Worm (Caenorhabditis elegans) whole organism, L1 larva: Measurements from ENCODE around the gene F56D6.21.

ENCODE experiments used
- C16A3.4 ChIP-seq: fragments of 150-350 bp; optimal IDR thresholded peaks from 2 replicates; lab custom pipeline; 2014; ENCODE audit warnings: missing biosample characterization, missing genetic modification characterization
- C34B4.2 ChIP-seq: sonication (generic microtip); optimal IDR thresholded peaks from 2 replicates; lab custom pipeline; 2017; ENCODE audit warnings: mild to moderate bottlenecking, missing genetic modification characterization, missing compliant biosample characterization
- ama-1 ChIP-seq: fragments of 150-350 bp; optimal IDR thresholded peaks from 2 replicates; lab custom pipeline; 2014
- ceh-63 ChIP-seq: fragments of 200-800 bp; sonication (Bioruptor generic); optimal IDR thresholded peaks from 2 replicates; lab custom pipeline; 2018; ENCODE audit warnings: mild to moderate bottlenecking, missing genetic modification characterization, missing compliant biosample characterization
- ceh-8 ChIP-seq: fragments of 200-800 bp; sonication (Bioruptor generic); optimal IDR thresholded peaks from 2 replicates; lab custom pipeline; 2018; ENCODE audit warnings: mild to moderate bottlenecking, missing genetic modification characterization, moderate library complexity, missing compliant biosample characterization
- ceh-82 ChIP-seq, 3 experiments: fragments of 150-350 bp in 1 of 3; sonication (generic microtip) in 2 of 3; optimal IDR thresholded peaks; 2 replicates each; lab custom pipeline; 2014 to 2017; ENCODE audit warnings: missing biosample characterization in 3 of 3, missing genetic modification characterization in 3 of 3
- ceh-90 ChIP-seq: sonication (generic microtip); optimal IDR thresholded peaks from 2 replicates; lab custom pipeline; 2016; ENCODE audit warnings: missing genetic modification characterization, missing compliant biosample characterization
- dpl-1 ChIP-seq, 3 experiments: fragments of 150-350 bp in 2 of 3; sonication (generic microtip) in 1 of 3; optimal IDR thresholded peaks; 2 replicates each; lab custom pipeline; 2014 to 2017; ENCODE audit warnings: missing biosample characterization in 3 of 3, missing genetic modification characterization in 3 of 3, missing genetic modification reagents in 3 of 3
- dsc-1 ChIP-seq: sonication (generic microtip); optimal IDR thresholded peaks from 2 replicates; lab custom pipeline; 2016; ENCODE audit warnings: mild to moderate bottlenecking, missing genetic modification characterization, missing compliant biosample characterization
- efl-1 ChIP-seq, 4 experiments: fragments of 150-350 bp; optimal IDR thresholded peaks in 3 of 4; peaks in 1 of 4; 1 replicate in 1 of 4; 2 replicates in 3 of 4; lab custom pipeline; 2014; ENCODE audit warnings: missing biosample characterization in 2 of 4, missing genetic modification characterization in 2 of 4, missing genetic modification reagents in 2 of 4
- egl-13 ChIP-seq: sonication (generic microtip); optimal IDR thresholded peaks from 2 replicates; lab custom pipeline; 2016; ENCODE audit warnings: missing genotype, missing genetic modification reagents, missing genetic modification characterization, missing compliant biosample characterization
- elt-2 ChIP-seq: sonication (generic microtip); optimal IDR thresholded peaks from 2 replicates; lab custom pipeline; 2016; ENCODE audit warnings: missing genetic modification characterization, mild to moderate bottlenecking, inconsistent platforms, missing compliant biosample characterization, missing genetic modification reagents
- ets-5 ChIP-seq: fragments of 200-800 bp; sonication (Bioruptor generic); IDR thresholded peaks from 2 replicates; pipeline ENCODE4 v1.3.6; 2022; ENCODE audit warnings: missing genetic modification characterization, missing compliant biosample characterization
- fkh-10 ChIP-seq: sonication (generic microtip); optimal IDR thresholded peaks from 2 replicates; lab custom pipeline; 2017; ENCODE audit warnings: missing biosample characterization, missing genetic modification reagents, missing genetic modification characterization
- fkh-4 ChIP-seq: sonication (generic microtip); optimal IDR thresholded peaks from 2 replicates; lab custom pipeline; 2016; ENCODE audit warnings: missing compliant biosample characterization, missing genetic modification characterization, borderline replicate concordance
- fos-1 ChIP-seq: fragments of 150-350 bp; optimal IDR thresholded peaks from 2 replicates; lab custom pipeline; 2014; ENCODE audit warnings: missing biosample characterization, missing genetic modification characterization
- hlh-4 ChIP-seq: sonication (generic microtip); optimal IDR thresholded peaks from 2 replicates; lab custom pipeline; 2016; ENCODE audit warnings: mild to moderate bottlenecking, missing genetic modification characterization, missing compliant biosample characterization
- hpl-2 ChIP-seq: fragments of 150-350 bp; optimal IDR thresholded peaks from 2 replicates; lab custom pipeline; 2014; ENCODE audit warnings: missing biosample characterization, missing genetic modification reagents, missing genetic modification characterization
- jun-1 ChIP-seq: fragments of 150-350 bp; optimal IDR thresholded peaks from 2 replicates; lab custom pipeline; 2014; ENCODE audit warnings: missing biosample characterization, missing genetic modification reagents, missing genetic modification characterization
- lin-14 ChIP-seq: fragments of 200-800 bp; sonication (Bioruptor generic); optimal IDR thresholded peaks from 2 replicates; lab custom pipeline; 2018; ENCODE audit warnings: mild to moderate bottlenecking, missing genetic modification characterization, moderate library complexity, missing compliant biosample characterization
- lin-15B ChIP-seq: fragments of 150-350 bp; sonication (generic microtip); optimal IDR thresholded peaks from 3 replicates; lab custom pipeline; 2014; ENCODE audit warnings: missing biosample characterization, missing genetic modification characterization
- lin-39 ChIP-seq: fragments of 150-350 bp; optimal IDR thresholded peaks from 2 replicates; lab custom pipeline; 2014; ENCODE audit warnings: missing biosample characterization, missing genetic modification reagents, missing genetic modification characterization
- mdl-1 ChIP-seq, 2 experiments: fragments of 150-350 bp; optimal IDR thresholded peaks; 2 replicates each; lab custom pipeline; 2014 to 2017; ENCODE audit warnings: missing biosample characterization in 2 of 2, missing genetic modification characterization in 2 of 2, inconsistent platforms in 1 of 2
- mep-1 ChIP-seq: fragments of 150-350 bp; optimal IDR thresholded peaks from 2 replicates; lab custom pipeline; 2014; ENCODE audit warnings: missing biosample characterization, missing genetic modification characterization
- nhr-19 ChIP-seq: fragments of 200-800 bp; sonication (Bioruptor generic); conservative IDR thresholded peaks from 2 replicates; pipeline ENCODE4 v1.3.6; 2022; ENCODE audit warnings: missing genetic modification characterization, missing compliant biosample characterization
- nhr-237 ChIP-seq: fragments of 150-350 bp; optimal IDR thresholded peaks from 2 replicates; lab custom pipeline; 2014; ENCODE audit warnings: missing biosample characterization, missing genetic modification characterization
- nhr-77 ChIP-seq: fragments of 150-350 bp; optimal IDR thresholded peaks from 2 replicates; lab custom pipeline; 2014; ENCODE audit warnings: missing biosample characterization, missing genetic modification characterization
- nhr-84 ChIP-seq: sonication (generic microtip); optimal IDR thresholded peaks from 2 replicates; lab custom pipeline; 2017; ENCODE audit warnings: missing biosample characterization, missing genetic modification characterization
- pag-3 ChIP-seq: sonication (generic microtip); optimal IDR thresholded peaks from 2 replicates; lab custom pipeline; 2017; ENCODE audit warnings: missing genetic modification characterization, mild to moderate bottlenecking, missing compliant biosample characterization, antibody characterized with exemption, borderline replicate concordance; ENCODE audit not compliant: insufficient read depth
- pax-3 ChIP-seq: fragments of 200-800 bp; sonication (Bioruptor generic); optimal IDR thresholded peaks from 2 replicates; lab custom pipeline; 2018; ENCODE audit warnings: mild to moderate bottlenecking, missing genetic modification characterization, moderate library complexity, missing compliant biosample characterization
- snpc-4 ChIP-seq: fragments of 150-350 bp; optimal IDR thresholded peaks from 2 replicates; lab custom pipeline; 2014; ENCODE audit warnings: missing biosample characterization, missing genetic modification characterization
- swsn-7 ChIP-seq: sonication (generic microtip); optimal IDR thresholded peaks from 2 replicates; lab custom pipeline; 2016; ENCODE audit warnings: missing genetic modification characterization, missing compliant biosample characterization
- tbx-2 ChIP-seq: sonication (generic microtip); optimal IDR thresholded peaks from 2 replicates; lab custom pipeline; 2016; ENCODE audit warnings: missing genetic modification characterization, missing compliant biosample characterization
- tlp-1 ChIP-seq: fragments of 150-350 bp; optimal IDR thresholded peaks from 2 replicates; lab custom pipeline; 2014; ENCODE audit warnings: missing biosample characterization, missing genetic modification characterization
- unc-62 ChIP-seq: fragments of 150-350 bp; optimal IDR thresholded peaks from 2 replicates; lab custom pipeline; 2014; ENCODE audit warnings: missing biosample characterization, missing genetic modification reagents, missing genetic modification characterization
- unc-98 ChIP-seq: fragments of 200-800 bp; sonication (Bioruptor generic); IDR thresholded peaks from 2 replicates; pipeline ENCODE4 v1.3.6; 2022; ENCODE audit warnings: missing genetic modification characterization, missing compliant biosample characterization
- zag-1 ChIP-seq: fragments of 150-350 bp; optimal IDR thresholded peaks from 2 replicates; lab custom pipeline; 2014; ENCODE audit warnings: missing biosample characterization, missing genetic modification characterization
- zip-4 ChIP-seq: fragments of 200-800 bp; sonication (Bioruptor generic); optimal IDR thresholded peaks from 2 replicates; lab custom pipeline; 2018; ENCODE audit warnings: mild to moderate bottlenecking, missing genetic modification characterization, moderate library complexity, missing compliant biosample characterization
- ztf-4 ChIP-seq: fragments of 150-350 bp; optimal IDR thresholded peaks from 2 replicates; lab custom pipeline; 2014; ENCODE audit warnings: missing biosample characterization, missing genetic modification characterization

The F56D6.21 gene

DNA sequence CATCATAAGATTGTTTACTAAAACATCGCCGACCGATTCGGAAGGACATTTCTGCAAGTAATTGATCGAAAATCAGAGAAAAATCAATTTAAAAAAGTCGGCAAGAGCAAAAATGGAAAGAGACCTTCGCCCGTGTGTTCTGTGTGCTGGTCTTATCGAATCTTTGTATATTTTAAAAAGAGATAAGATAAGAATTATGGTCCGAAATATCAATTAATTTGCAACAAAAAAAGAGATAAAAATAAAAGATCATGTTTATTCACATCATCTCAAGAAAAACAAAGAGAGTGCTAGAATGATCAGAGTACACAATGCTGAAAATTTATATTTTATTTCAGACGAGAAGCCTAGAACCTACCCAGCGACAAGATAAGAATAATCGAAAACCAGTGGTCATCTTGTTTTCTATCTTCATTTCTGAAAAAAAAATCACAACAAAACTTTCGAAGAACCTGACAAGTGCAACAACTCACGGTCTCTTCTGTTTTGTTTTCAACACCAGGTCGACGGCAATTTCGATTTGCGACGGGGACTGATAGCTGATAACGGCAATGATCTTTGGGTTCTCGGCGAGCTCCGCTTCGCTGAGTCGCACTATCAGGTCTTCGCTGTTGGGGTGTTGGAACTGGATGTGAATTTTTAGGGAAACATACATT, 26.3 kb upstream of the F56D6.21 start, which contains the start of gene F37C4.6:
F37C4.6 (minus strand) TSS at position 51 of the 656 bp plus-strand sequence.
- TF ChIP-seq elt-2 (tag; lab: Kevin White, UChicago) (peak; percentile 70), lin-15B (tag; lab: Kevin White, UChicago) (no peak), lin-39 (no peak)

DNA sequence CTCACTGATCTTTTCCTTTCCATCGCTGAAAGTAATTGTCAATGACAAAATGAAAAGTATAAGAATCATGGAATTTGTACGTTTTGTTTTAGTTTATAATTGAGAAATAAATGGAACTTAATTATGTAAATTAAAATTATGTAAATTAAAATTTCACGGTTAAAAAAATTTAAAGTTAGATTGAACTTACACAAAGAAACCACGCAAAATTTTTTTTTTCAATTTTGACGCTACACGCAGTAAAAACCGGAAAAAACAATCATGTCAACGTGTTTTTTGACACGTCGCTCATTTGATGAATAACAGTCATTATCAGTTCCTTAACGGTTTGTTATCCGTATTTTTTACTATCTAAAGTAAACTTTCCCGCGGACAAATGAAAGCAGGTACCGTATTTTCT, 23.6 kb upstream of the F56D6.21 start, which contains the start of the genes F37C4.8 and oac-23:
F37C4.8 (minus strand) TSS at position 101 of the 400 bp plus-strand sequence.
oac-23 (plus strand) TSS at position 323 of the 400 bp plus-strand sequence.
- no peak for TF ChIP-seq nhr-237 (tag; lab: Kevin White, UChicago)

DNA sequence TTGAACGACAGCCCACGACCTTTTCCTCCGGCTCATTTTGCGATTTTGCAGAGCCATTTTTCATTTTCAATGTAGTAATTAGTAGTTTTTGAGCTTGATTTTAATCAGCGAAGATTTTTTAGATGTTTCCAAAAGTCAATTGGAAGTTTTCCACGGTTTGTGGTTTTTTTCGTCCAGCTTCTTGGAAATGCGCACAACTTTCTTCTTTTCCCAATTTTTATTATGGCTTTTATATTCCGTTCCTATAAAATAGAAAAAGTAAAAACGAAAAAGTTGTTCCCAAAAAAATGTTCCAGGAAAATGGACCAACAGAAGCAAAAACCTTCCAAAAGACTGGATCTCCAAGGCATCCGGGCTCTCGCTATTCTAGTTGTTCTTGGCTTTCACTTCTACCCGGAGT, 19.4 kb upstream of the F56D6.21 start, which contains the start of gene oac-22:
oac-22 (plus strand) TSS at position 301 of the 400 bp plus-strand sequence.
- no peak for TF ChIP-seq jun-1 (tag; lab: Kevin White, UChicago)
- TF ChIP-seq ceh-82 (tag; optimal IDR thresholded peaks at IDR 0.05; lab: Kevin White, UChicago) = no peak
- no peak for TF ChIP-seq zag-1 (tag; lab: Kevin White, UChicago)
- no peak for TF ChIP-seq C34B4.2 (tag; lab: Kevin White, UChicago)
- no peak for TF ChIP-seq elt-2 (tag; lab: Kevin White, UChicago)
- TF ChIP-seq lin-39 = no peak
- TF ChIP-seq C16A3.4 = no peak
- no peak for TF ChIP-seq unc-62
- TF ChIP-seq tbx-2 (tag; lab: Kevin White, UChicago) = no peak
- TF ChIP-seq egl-13 = no peak
- TF ChIP-seq lin-14 = no peak
- TF ChIP-seq lin-15B (tag; lab: Kevin White, UChicago) = no peak
- no peak for TF ChIP-seq fkh-10

ce11 chrIV:3888963-3889362, 15.8 kb upstream of the F56D6.21 start, which contains the start of gene oac-21:
TSS of gene oac-21 (plus strand) at chrIV:3889263.
- TF ChIP-seq ceh-8 (GFP tag; lab: Kevin White, UChicago) (no peak), nhr-84 (tag; lab: Kevin White, UChicago) (no peak), hpl-2 (GFP tag; lab: Kevin White, UChicago) (no peak), swsn-7 (tag; lab: Kevin White, UChicago) (no peak), lin-39 (no peak), hlh-4 (tag; lab: Kevin White, UChicago) (no peak), pag-3 (tag; lab: Kevin White, UChicago) (no peak), nhr-77 (no peak), lin-15B (tag; lab: Kevin White, UChicago) (no peak), zip-4 (no peak), snpc-4 (tag; lab: Kevin White, UChicago) (no peak), fkh-4 (tag; lab: Kevin White, UChicago) (no peak), ama-1 (lab: Kevin White, UChicago) (no peak), unc-98 (GFP tag; lab: Robert Waterston, UW) (no peak), pax-3 (tag; lab: Kevin White, UChicago) (no peak), dsc-1 (tag; lab: Kevin White, UChicago) (no peak), fos-1 (no peak), mep-1 (tag; lab: Kevin White, UChicago) (no peak), nhr-19 (GFP tag; lab: Robert Waterston, UW) (no peak)
- TF ChIP-seq, all 84 proteins: peak for 0

ce11 chrIV:3892027-3892426, 12.7 kb upstream of the F56D6.21 start, which contains the start of gene F56D6.9:
TSS of gene F56D6.9 (plus strand) at chrIV:3892327.
- no peak for TF ChIP-seq efl-1 (optimal IDR thresholded peaks at IDR 0.05; lab: Kevin White, UChicago)
- no peak for TF ChIP-seq efl-1 (GFP tag; optimal IDR thresholded peaks at IDR 0.05 in 1 of 2; lab: Kevin White, UChicago)
- no peak for TF ChIP-seq tbx-2 (tag; lab: Kevin White, UChicago)
- TF ChIP-seq ceh-63 (GFP tag; lab: Kevin White, UChicago) = no peak
- TF ChIP-seq mdl-1 (tag; optimal IDR thresholded peaks at IDR 0.05; lab: Kevin White, UChicago) = no peak
- no peak for TF ChIP-seq fkh-4 (tag; lab: Kevin White, UChicago)
- TF ChIP-seq ets-5 (GFP tag; lab: Robert Waterston, UW) = no peak
- no peak for TF ChIP-seq dpl-1 (GFP tag; optimal IDR thresholded peaks at IDR 0.05; lab: Kevin White, UChicago)
- TF ChIP-seq tlp-1 (tag; lab: Kevin White, UChicago) = no peak
- TF ChIP-seq ztf-4 (tag; lab: Kevin White, UChicago) = no peak
- no peak for TF ChIP-seq nhr-19 (GFP tag; lab: Robert Waterston, UW)
- no peak for TF ChIP-seq lin-14
- TF ChIP-seq ceh-90 (tag; lab: Kevin White, UChicago) = no peak
